Worm (Caenorhabditis elegans): ENCODE data around the gene nhr-275.

nhr-275 gene

ce11 chrV:2285107-2285506 lies 18.2 kb upstream of the nhr-275 start, which contains the start of gene nhr-227:
Gene nhr-227, plus strand, starts transcription at chrV:2285432.
- TF ChIP-seq pha-4 (tag; optimal IDR thresholded peaks at IDR 0.05): peak; percentile 15
- no peak for TF ChIP-seq elt-3 (tag; optimal IDR thresholded peaks at IDR 0.05)
- TF ChIP-seq snpc-4 (tag; optimal IDR thresholded peaks at IDR 0.05): no peak
- TF ChIP-seq fkh-10 (GFP tag; optimal IDR thresholded peaks at IDR 0.05): no peak
- no peak for TF ChIP-seq nhr-23 (tag; optimal IDR thresholded peaks at IDR 0.05)
- TF ChIP-seq eor-1 (tag; optimal IDR thresholded peaks at IDR 0.05): no peak
- TF ChIP-seq zag-1 (tag; optimal IDR thresholded peaks at IDR 0.05): no peak

ce11 chrV:2281499-2281898 lies 14.6 kb upstream of the nhr-275 start, which contains the start of gene nhr-228:
Gene nhr-228, plus strand, starts transcription at chrV:2281759.
- peak; percentile 38 for TF ChIP-seq nhr-25 (tag; optimal IDR thresholded peaks at IDR 0.05)
- no peak for TF ChIP-seq pqm-1 (tag; optimal IDR thresholded peaks at IDR 0.05)
- TF ChIP-seq aly-2 (tag; optimal IDR thresholded peaks at IDR 0.05): no peak
- no peak for TF ChIP-seq ceh-9 (tag; optimal IDR thresholded peaks at IDR 0.05)
- no peak for TF ChIP-seq ztf-11 (tag; optimal IDR thresholded peaks at IDR 0.05)
- TF ChIP-seq elt-2 (tag; optimal IDR thresholded peaks at IDR 0.05): peak; percentile 29
- no peak for TF ChIP-seq fkh-10 (GFP tag; optimal IDR thresholded peaks at IDR 0.05)
- TF ChIP-seq eor-1 (tag; optimal IDR thresholded peaks at IDR 0.05): no peak
- TF ChIP-seq skn-1 (tag; optimal IDR thresholded peaks at IDR 0.05): peak; percentile 84
- TF ChIP-seq mdl-1 (tag; optimal IDR thresholded peaks at IDR 0.05): no peak
- TF ChIP-seq lin-39 (tag; optimal IDR thresholded peaks at IDR 0.05): no peak
- no peak for TF ChIP-seq fos-1 (tag; optimal IDR thresholded peaks at IDR 0.05)
- peak; percentile 22 for TF ChIP-seq jun-1 (tag; optimal IDR thresholded peaks at IDR 0.05)
- no peak for TF ChIP-seq sea-2 (GFP tag; optimal IDR thresholded peaks at IDR 0.05)
- peak; percentile 91 for TF ChIP-seq pha-4 (tag; optimal IDR thresholded peaks at IDR 0.05)
- peak; percentile 54 for TF ChIP-seq nfya-1 (tag; optimal IDR thresholded peaks at IDR 0.05; ENCODE audit: insufficient read depth)
- peak; percentile 49 for TF ChIP-seq lin-15B (tag; optimal IDR thresholded peaks at IDR 0.05)
- no peak for TF ChIP-seq ZK546.5 (tag; optimal IDR thresholded peaks at IDR 0.05)
- TF ChIP-seq fkh-2 (tag; optimal IDR thresholded peaks at IDR 0.05): no peak
- TF ChIP-seq nhr-23 (tag; optimal IDR thresholded peaks at IDR 0.05): peak; percentile 46
- no peak for TF ChIP-seq nhr-12 (tag; optimal IDR thresholded peaks at IDR 0.05)
- TF ChIP-seq unc-62 (GFP tag; optimal IDR thresholded peaks at IDR 0.05): no peak
- peak; percentile 17 for TF ChIP-seq snpc-4 (tag; optimal IDR thresholded peaks at IDR 0.05)
- no peak for TF ChIP-seq elt-3 (tag; optimal IDR thresholded peaks at IDR 0.05)
- TF ChIP-seq hmg-11 (tag; optimal IDR thresholded peaks at IDR 0.05): peak; percentile 66
- no peak for TF ChIP-seq nhr-237 (tag; optimal IDR thresholded peaks at IDR 0.05)

ce11 chrV:2278543-2278942 lies 11.7 kb upstream of the nhr-275 start, which contains the start of gene fbxa-137:
Gene fbxa-137, plus strand, starts transcription at chrV:2278816.
- TF ChIP-seq mml-1 (tag; optimal IDR thresholded peaks at IDR 0.05) (no peak), aly-2 (tag; optimal IDR thresholded peaks at IDR 0.05) (no peak), skn-1 (tag; optimal IDR thresholded peaks at IDR 0.05) (no peak), nhr-25 (tag; optimal IDR thresholded peaks at IDR 0.05) (no peak), elt-3 (tag; optimal IDR thresholded peaks at IDR 0.05) (no peak), tbx-2 (tag; optimal IDR thresholded peaks at IDR 0.05) (no peak), nhr-67 (tag; optimal IDR thresholded peaks at IDR 0.05) (no peak), snpc-4 (tag; optimal IDR thresholded peaks at IDR 0.05) (no peak), R02D3.7 (tag; optimal IDR thresholded peaks at IDR 0.05) (no peak), egl-5 (tag; optimal IDR thresholded peaks at IDR 0.05) (no peak), ceh-16 (tag; optimal IDR thresholded peaks at IDR 0.05) (no peak), ZK546.5 (tag; optimal IDR thresholded peaks at IDR 0.05) (no peak)

- TF ChIP-seq lin-15B (tag; optimal IDR thresholded peaks at IDR 0.05) (no peak), elt-3 (tag; optimal IDR thresholded peaks at IDR 0.05) (no peak), nhr-28 (tag; optimal IDR thresholded peaks at IDR 0.05) (no peak), ZK546.5 (tag; optimal IDR thresholded peaks at IDR 0.05) (no peak), elt-2 (tag; optimal IDR thresholded peaks at IDR 0.05) (peak; percentile 1), nhr-12 (tag; optimal IDR thresholded peaks at IDR 0.05) (no peak), ceh-28 (tag; optimal IDR thresholded peaks at IDR 0.05) (no peak), elt-1 (tag; optimal IDR thresholded peaks at IDR 0.05) (no peak), nhr-67 (tag; optimal IDR thresholded peaks at IDR 0.05) (no peak), pha-4 (tag; optimal IDR thresholded peaks at IDR 0.05) (peak; percentile 44), nhr-11 (tag; optimal IDR thresholded peaks at IDR 0.05) (no peak), zag-1 (tag; optimal IDR thresholded peaks at IDR 0.05) (no peak), skn-1 (tag; optimal IDR thresholded peaks at IDR 0.05) (no peak), fkh-2 (tag; optimal IDR thresholded peaks at IDR 0.05) (no peak), pqm-1 (tag; optimal IDR thresholded peaks at IDR 0.05) (peak; percentile 4), sea-2 (GFP tag; optimal IDR thresholded peaks at IDR 0.05) (no peak), unc-39 (tag; optimal IDR thresholded peaks at IDR 0.05) (no peak), ceh-82 (tag; optimal IDR thresholded peaks at IDR 0.05) (no peak), nhr-76 (tag; optimal IDR thresholded peaks at IDR 0.05) (no peak)
These were observed 11.2 kb upstream of the nhr-275 start, which contains the start of gene nhr-59 for ce11 chrV:2278052-2278451. Gene nhr-59, minus strand, starts transcription at chrV:2278265.
